Fruit fly (Drosophila melanogaster) whole organism, wandering third instar larva: ENCODE results near the gene Syx8.

Experiments used
- Abd-B ChIP-seq: fragments of >200 bp; optimal IDR thresholded peaks from 2 replicates; lab custom pipeline; 2017; ENCODE audit warnings: missing biosample characterization, missing genetic modification characterization
- CG32264 ChIP-seq: fragments of 200-800 bp; sonication (Bioruptor generic); optimal IDR thresholded peaks from 2 replicates; lab custom pipeline; 2016; ENCODE audit warnings: missing biosample characterization, missing genetic modification characterization
- CG9705 ChIP-seq: fragments of 200-800 bp; sonication (Bioruptor generic); optimal IDR thresholded peaks from 2 replicates; lab custom pipeline; 2018; ENCODE audit warnings: missing biosample characterization, mild to moderate bottlenecking, missing genetic modification characterization
- CrebA ChIP-seq: fragments of 200-800 bp; sonication (Bioruptor generic); optimal IDR thresholded peaks from 2 replicates; lab custom pipeline; 2016; ENCODE audit warnings: missing biosample characterization, mild to moderate bottlenecking, missing genetic modification characterization, borderline replicate concordance
- Dfd ChIP-seq: fragments of >200 bp; optimal IDR thresholded peaks from 2 replicates; lab custom pipeline; 2017; ENCODE audit warnings: missing biosample characterization, missing genetic modification characterization
- Dif ChIP-seq: fragments of 200-275, 200-300 bp; sonication (Bioruptor generic); optimal IDR thresholded peaks from 2 replicates; lab custom pipeline; 2018; ENCODE audit warnings: missing biosample characterization, missing genetic modification characterization; ENCODE audit not compliant: partially characterized antibody
- GATAd ChIP-seq: sonication (Bioruptor generic); optimal IDR thresholded peaks from 2 replicates; lab custom pipeline; 2016; ENCODE audit warnings: missing biosample characterization, missing genetic modification characterization
- HLH106 ChIP-seq: fragments of 200-800 bp; optimal IDR thresholded peaks from 3 replicates; lab custom pipeline; 2019; ENCODE audit warnings: missing biosample characterization, mild to moderate bottlenecking, missing genetic modification characterization, moderate library complexity
- Hnf4 ChIP-seq: fragments of 200-800 bp; sonication (Bioruptor generic); optimal IDR thresholded peaks from 2 replicates; lab custom pipeline; 2016; ENCODE audit warnings: missing biosample characterization, mild to moderate bottlenecking, missing genetic modification characterization
- Hr78 ChIP-seq: fragments of >200 bp; optimal IDR thresholded peaks from 2 replicates; lab custom pipeline; 2017; ENCODE audit warnings: missing biosample characterization, missing genetic modification characterization
- Hr83 ChIP-seq: fragments of 200-300 bp; sonication (Bioruptor generic); optimal IDR thresholded peaks from 2 replicates; lab custom pipeline; 2016; ENCODE audit warnings: missing biosample characterization, mild to moderate bottlenecking, missing genetic modification characterization, moderate library complexity; ENCODE audit not compliant: poor library complexity, severe bottlenecking
- Jra ChIP-seq: sonication (Bioruptor generic); optimal IDR thresholded peaks from 2 replicates; lab custom pipeline; 2016; ENCODE audit warnings: missing biosample characterization, missing genetic modification characterization
- Mio ChIP-seq: sonication (Bioruptor generic); optimal IDR thresholded peaks from 2 replicates; lab custom pipeline; 2016; ENCODE audit warnings: missing biosample characterization, missing genetic modification characterization
- Myc ChIP-seq: fragments of >200 bp; optimal IDR thresholded peaks from 2 replicates; lab custom pipeline; 2017
- N ChIP-seq: fragments of >200 bp; optimal IDR thresholded peaks from 2 replicates; lab custom pipeline; 2018; ENCODE audit warnings: missing biosample characterization, missing external identifiers, missing genetic modification characterization
- OdsH ChIP-seq: fragments of 200-800 bp; sonication (Bioruptor generic); optimal IDR thresholded peaks from 2 replicates; lab custom pipeline; 2016; ENCODE audit warnings: missing biosample characterization, mild to moderate bottlenecking, missing genetic modification characterization
- Rel ChIP-seq, 2 experiments: fragments of 200-800 bp; sonication (Bioruptor generic) in 1 of 2; optimal IDR thresholded peaks; 2 replicates in 1 of 2; 3 replicates in 1 of 2; lab custom pipeline; 2016 to 2019; ENCODE audit warnings: mild to moderate bottlenecking in 2 of 2, missing biosample characterization in 2 of 2, missing genetic modification characterization in 2 of 2, moderate library complexity in 1 of 2
- Sp1 ChIP-seq: fragments of 200-800 bp; sonication (Bioruptor generic); optimal IDR thresholded peaks from 3 replicates; lab custom pipeline; 2019; ENCODE audit warnings: missing biosample characterization, mild to moderate bottlenecking, missing genetic modification characterization, moderate library complexity
- Vsx2 ChIP-seq: fragments of 200-300, 225-300 bp; sonication (Bioruptor generic); optimal IDR thresholded peaks from 2 replicates; lab custom pipeline; 2018; ENCODE audit warnings: missing biosample characterization, missing genetic modification characterization; ENCODE audit not compliant: partially characterized antibody
- br ChIP-seq: fragments of 200-800 bp; sonication (Bioruptor generic); optimal IDR thresholded peaks from 2 replicates; lab custom pipeline; 2016; ENCODE audit warnings: missing biosample characterization, missing genetic modification characterization
- brk ChIP-seq: fragments of 200-800 bp; sonication (Bioruptor generic); optimal IDR thresholded peaks from 2 replicates; lab custom pipeline; 2016; ENCODE audit warnings: missing biosample characterization, mild to moderate bottlenecking, missing genetic modification characterization
- dl ChIP-seq, 2 experiments: fragments of 175-275, 200-275 bp in 1 of 2; fragments of 200-275 bp in 1 of 2; sonication (Bioruptor generic); optimal IDR thresholded peaks; lab custom pipeline; 2018; ENCODE audit warnings: mild to moderate bottlenecking in 2 of 2, missing biosample characterization in 2 of 2, missing genetic modification characterization in 2 of 2, moderate library complexity in 2 of 2; ENCODE audit not compliant: partially characterized antibody in 2 of 2, insufficient read depth in 1 of 2
- dmrt93B ChIP-seq: fragments of 200-800 bp; sonication (Bioruptor generic); optimal IDR thresholded peaks from 2 replicates; lab custom pipeline; 2018; ENCODE audit warnings: missing biosample characterization, mild to moderate bottlenecking, missing genetic modification characterization
- dsf ChIP-seq: sonication (Bioruptor generic); optimal IDR thresholded peaks from 2 replicates; lab custom pipeline; 2016; ENCODE audit warnings: missing biosample characterization, missing genetic modification characterization, borderline replicate concordance
- ey ChIP-seq: fragments of 200-800 bp; sonication (Bioruptor generic); optimal IDR thresholded peaks from 2 replicates; lab custom pipeline; 2016; ENCODE audit warnings: missing biosample characterization, missing genetic modification characterization
- foxo ChIP-seq, 2 experiments: fragments of 200-800 bp; sonication (Bioruptor generic); optimal IDR thresholded peaks; 2 replicates in 1 of 2; 3 replicates in 1 of 2; lab custom pipeline; 2016 to 2017; ENCODE audit warnings: missing biosample characterization in 2 of 2, missing genetic modification characterization in 2 of 2
- fru ChIP-seq: fragments of 200-800 bp; sonication (Bioruptor generic); optimal IDR thresholded peaks from 3 replicates; lab custom pipeline; 2016; ENCODE audit warnings: missing biosample characterization, mild to moderate bottlenecking, missing genetic modification characterization
- h ChIP-seq: fragments of 200-800 bp; sonication (Bioruptor generic); optimal IDR thresholded peaks from 3 replicates; lab custom pipeline; 2016; ENCODE audit warnings: missing biosample characterization, mild to moderate bottlenecking, missing genetic modification characterization
- jim ChIP-seq: fragments of 175-275, 200-325 bp; sonication (Bioruptor generic); optimal IDR thresholded peaks from 2 replicates; lab custom pipeline; 2016; ENCODE audit warnings: missing biosample characterization, mild to moderate bottlenecking, missing genetic modification characterization
- lola ChIP-seq: fragments of >200 bp; optimal IDR thresholded peaks from 2 replicates; lab custom pipeline; 2017; ENCODE audit warnings: missing biosample characterization, missing genetic modification characterization
- pan ChIP-seq: fragments of >200 bp; optimal IDR thresholded peaks from 2 replicates; lab custom pipeline; 2017
- psq ChIP-seq: fragments of 200-800 bp; sonication (Bioruptor generic); optimal IDR thresholded peaks from 3 replicates; lab custom pipeline; 2017; ENCODE audit warnings: missing biosample characterization, mild to moderate bottlenecking, missing genetic modification characterization, moderate library complexity
- rgr ChIP-seq: fragments of 200-800 bp; sonication (Bioruptor generic); optimal IDR thresholded peaks from 3 replicates; lab custom pipeline; 2016; ENCODE audit warnings: missing biosample characterization, mild to moderate bottlenecking, missing genetic modification characterization
- sage ChIP-seq: fragments of 200-800 bp; sonication (Bioruptor generic); optimal IDR thresholded peaks from 2 replicates; lab custom pipeline; 2016; ENCODE audit warnings: missing biosample characterization, mild to moderate bottlenecking, missing genetic modification characterization
- sv ChIP-seq: fragments of 200-800 bp; sonication (Bioruptor generic); optimal IDR thresholded peaks from 3 replicates; lab custom pipeline; 2016; ENCODE audit warnings: missing biosample characterization, missing genetic modification characterization
- tai ChIP-seq: sonication (Bioruptor generic); optimal IDR thresholded peaks from 2 replicates; lab custom pipeline; 2016; ENCODE audit warnings: missing biosample characterization, missing genetic modification characterization
- usp ChIP-seq: fragments of >200 bp; optimal IDR thresholded peaks from 2 replicates; lab custom pipeline; 2017; ENCODE audit warnings: missing biosample characterization, missing genetic modification characterization
- woc ChIP-seq: sonication (Bioruptor generic); optimal IDR thresholded peaks from 2 replicates; lab custom pipeline; 2016; ENCODE audit warnings: missing biosample characterization, mild to moderate bottlenecking, missing genetic modification characterization

Gene Syx8

dm6 chr3L:16612972-16613371, 26.1 kb upstream of the Syx8 start:
- TF ChIP-seq foxo (GFP tag; optimal IDR thresholded peaks at IDR 0.05; lab: Kevin White, UChicago) (peak in 1 of 2 experiments; percentile 47), Sp1 (GFP tag; lab: Kevin White, UChicago) (no peak), br (GFP tag; lab: Kevin White, UChicago) (peak; percentile 15), pan (lab: Kevin White, UChicago) (no peak), Dfd (no peak), fru (peak; percentile 5), rgr (peak; percentile 37), h (peak; percentile 48), jim (GFP tag; lab: Kevin White, UChicago) (no peak), Rel (GFP tag; optimal IDR thresholded peaks at IDR 0.05; lab: Kevin White, UChicago) (peak; percentile 52), Rel (tag; optimal IDR thresholded peaks at IDR 0.05; lab: Kevin White, UChicago) (peak; percentile 76), sage (GFP tag; lab: Kevin White, UChicago) (peak; percentile 62), HLH106 (tag; lab: Kevin White, UChicago) (peak; percentile 26), psq (peak; percentile 10), Hr83 (GFP tag; lab: Kevin White, UChicago) (peak; percentile 60), Jra (GFP tag; lab: Kevin White, UChicago) (peak; percentile 74), Mio (GFP tag; lab: Kevin White, UChicago) (no peak)

dm6 chr3L:16612152-16612551, 25.3 kb upstream of the Syx8 start, which contains the start of gene CG4101:
Gene CG4101, plus strand, starts transcription at chr3L:16612486.
- TF ChIP-seq tai (no peak), br (GFP tag; lab: Kevin White, UChicago) (peak; percentile 80), lola (GFP tag; lab: Kevin White, UChicago) (no peak), Dif (GFP tag; lab: Kevin White, UChicago) (no peak), Rel (GFP tag; optimal IDR thresholded peaks at IDR 0.05; lab: Kevin White, UChicago) (no peak), Rel (tag; optimal IDR thresholded peaks at IDR 0.05; lab: Kevin White, UChicago) (peak; percentile 61), Vsx2 (no peak), h (peak; percentile 90), HLH106 (tag; lab: Kevin White, UChicago) (peak; percentile 85), Abd-B (GFP tag; lab: Kevin White, UChicago) (no peak), dmrt93B (GFP tag; lab: Kevin White, UChicago) (peak; percentile 54), foxo (GFP tag; optimal IDR thresholded peaks at IDR 0.05; lab: Kevin White, UChicago) (peak; percentile 51 to 88), Hnf4 (peak; percentile 92), fru (peak; percentile 84), ey (GFP tag; lab: Kevin White, UChicago) (peak; percentile 85), Mio (GFP tag; lab: Kevin White, UChicago) (peak; percentile 6), OdsH (GFP tag; lab: Kevin White, UChicago) (peak; percentile 77), Dfd (no peak), woc (peak; percentile 79), N (GFP tag; lab: Kevin White, UChicago) (no peak), CrebA (GFP tag; lab: Kevin White, UChicago) (no peak), dsf (GFP tag; lab: Kevin White, UChicago) (peak; percentile 77), CG9705 (GFP tag; lab: Kevin White, UChicago) (peak; percentile 75), rgr (peak; percentile 87), usp (GFP tag; lab: Kevin White, UChicago) (no peak), jim (GFP tag; lab: Kevin White, UChicago) (no peak), dl (GFP tag; optimal IDR thresholded peaks at IDR 0.05; lab: Kevin White, UChicago; ENCODE audit: insufficient read depth in 1 of 2, partially characterized antibody in 2 of 2) (no peak), CG32264 (GFP tag; lab: Kevin White, UChicago) (peak; percentile 62), brk (GFP tag; lab: Kevin White, UChicago) (peak; percentile 90), psq (peak; percentile 74), pan (lab: Kevin White, UChicago) (no peak), Myc (lab: Kevin White, UChicago) (peak; percentile 13), sage (GFP tag; lab: Kevin White, UChicago) (peak; percentile 62), Jra (GFP tag; lab: Kevin White, UChicago) (peak; percentile 89), GATAd (GFP tag; lab: Kevin White, UChicago) (peak; percentile 77), Hr83 (GFP tag; lab: Kevin White, UChicago) (peak; percentile 21), sv (peak; percentile 82), Sp1 (GFP tag; lab: Kevin White, UChicago) (peak; percentile 83), Hr78 (GFP tag; lab: Kevin White, UChicago) (no peak)
